Fruit fly (Drosophila melanogaster): ENCODE results near the gene CG3168.

The CG3168 gene

DNA sequence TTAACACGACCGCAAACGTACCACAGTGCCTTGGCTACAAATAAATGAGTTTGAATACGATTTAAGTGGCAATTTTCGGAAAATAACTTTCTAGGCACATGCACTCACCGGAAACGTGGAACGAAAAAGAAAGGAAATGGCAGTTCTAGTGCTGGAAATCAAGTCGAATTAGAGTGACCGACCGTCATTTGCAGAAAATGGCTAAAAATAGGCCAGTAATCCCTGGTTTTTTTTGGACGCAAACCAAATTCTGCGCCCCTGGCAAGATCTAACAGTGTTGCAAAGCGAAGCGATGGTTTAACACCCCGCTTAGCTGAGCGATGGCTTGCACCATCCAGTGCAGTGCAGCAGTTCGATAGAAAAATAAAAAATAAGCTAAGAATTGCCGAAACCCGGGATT lies 4.3 kb upstream of the CG3168 start, which contains the start of gene RpL17 (continued):
- TF ChIP-seq CG7357 (GFP tag; IDR thresholded peaks at IDR 0.05) (peak; percentile 48; the same call in 1 of the 3 replicates), CG2678 (tag; optimal IDR thresholded peaks at IDR 0.05) (peak; percentile 70), CG6813 (GFP tag; optimal IDR thresholded peaks at IDR 0.05) (peak; percentile 91), toy (GFP tag; IDR thresholded peaks at IDR 0.05) (peak; percentile 69; the same call in 1 of the 2 replicates), NK7.1 (GFP tag; optimal IDR thresholded peaks at IDR 0.05) (peak; percentile 77), CG4404 (GFP tag; IDR thresholded peaks at IDR 0.05) (peak; percentile 58; the same call in 1 of the 2 replicates), sna (GFP tag; IDR thresholded peaks at IDR 0.05; ENCODE audit: partially characterized antibody) (no peak), CG15269 (tag; optimal IDR thresholded peaks at IDR 0.05) (peak; percentile 78), CG10654 (GFP tag; optimal IDR thresholded peaks at IDR 0.05) (peak; percentile 74), CG14710 (tag; optimal IDR thresholded peaks at IDR 0.05) (peak; percentile 76), run (tag; optimal IDR thresholded peaks at IDR 0.05) (peak; percentile 74), trh (GFP tag; optimal IDR thresholded peaks at IDR 0.05) (peak; percentile 68), grau (tag; optimal IDR thresholded peaks at IDR 0.05) (peak; percentile 72), CG16863 (GFP tag; optimal IDR thresholded peaks at IDR 0.05) (peak; percentile 72), fd64A (GFP tag; optimal IDR thresholded peaks at IDR 0.05) (peak; percentile 81), CG12219 (GFP tag; optimal IDR thresholded peaks at IDR 0.05) (peak; percentile 73), Opbp (GFP tag; IDR thresholded peaks at IDR 0.05; ENCODE audit: partially characterized antibody) (peak; percentile 62; the same call in 1 of the 3 replicates), CG3065 (GFP tag; optimal IDR thresholded peaks at IDR 0.05) (peak; percentile 67), bcd (GFP tag; optimal IDR thresholded peaks at IDR 0.05) (peak; percentile 92), kni (GFP tag; optimal IDR thresholded peaks at IDR 0.05) (peak; percentile 65), pros (GFP tag; optimal IDR thresholded peaks at IDR 0.05) (peak; percentile 13), sqz (GFP tag; optimal IDR thresholded peaks at IDR 0.05) (peak; percentile 77), amos (GFP tag; IDR thresholded peaks at IDR 0.05; ENCODE audit: partially characterized antibody) (peak; percentile 54; the same call in 1 of the 2 replicates), kay (GFP tag; optimal IDR thresholded peaks at IDR 0.05) (peak; percentile 34), CG10366 (GFP tag; IDR thresholded peaks at IDR 0.05) (peak; percentile 68), Gsc (GFP tag; IDR thresholded peaks at IDR 0.05) (no peak), CG2116 (GFP tag; optimal IDR thresholded peaks at IDR 0.05) (peak; percentile 84), Kr (GFP tag; optimal IDR thresholded peaks at IDR 0.05) (peak; percentile 67), CG17912 (GFP tag; optimal IDR thresholded peaks at IDR 0.05) (peak; percentile 95), dpn (GFP tag; optimal IDR thresholded peaks at IDR 0.05) (peak; percentile 73 to 92), lola (GFP tag; optimal IDR thresholded peaks at IDR 0.05) (peak in 1 of 3 experiments; percentile 40), jigr1 (GFP tag; IDR thresholded peaks at IDR 0.05) (no peak), Vsx1 (GFP tag; optimal IDR thresholded peaks at IDR 0.05) (peak; percentile 84), sug (tag; optimal IDR thresholded peaks at IDR 0.05) (peak; percentile 77), CG33557 (GFP tag; optimal IDR thresholded peaks at IDR 0.05) (peak; percentile 76), Abd-B (GFP tag; optimal IDR thresholded peaks at IDR 0.05) (peak; percentile 39), CG10979 (tag; optimal IDR thresholded peaks at IDR 0.05) (peak; percentile 61), sens-2 (GFP tag; IDR thresholded peaks at IDR 0.05) (peak; percentile 68; the same call in 1 of the 2 replicates), gsb (GFP tag; IDR thresholded peaks at IDR 0.05) (peak; percentile 68), CG31224 (GFP tag; IDR thresholded peaks at IDR 0.05) (peak; percentile 77), CG17385 (GFP tag; optimal IDR thresholded peaks at IDR 0.05) (peak; percentile 81), so (GFP tag; IDR thresholded peaks at IDR 0.05) (peak; percentile 86), CG6683 (GFP tag; optimal IDR thresholded peaks at IDR 0.05) (peak; percentile 72), MESR4 (GFP tag; optimal IDR thresholded peaks at IDR 0.05) (peak; percentile 91), CG8478 (optimal IDR thresholded peaks at IDR 0.05) (no peak), Hmr (GFP tag; optimal IDR thresholded peaks at IDR 0.05) (peak; percentile 96), CG15479 (GFP tag; optimal IDR thresholded peaks at IDR 0.05) (no peak), bowl (GFP tag; IDR thresholded peaks at IDR 0.05) (peak; percentile 66; the same call in 1 of the 2 replicates), tin (GFP tag; optimal IDR thresholded peaks at IDR 0.05) (peak; percentile 61), Hmx (GFP tag; optimal IDR thresholded peaks at IDR 0.05) (no peak)

Data from whole organism, embryonic.